Worm (Caenorhabditis elegans) whole organism, L3 larva: Measurements from ENCODE around the gene ZK418.11.

Experiments used
- ama-1 ChIP-seq: fragments of 150-350 bp; optimal IDR thresholded peaks from 2 replicates; lab custom pipeline; 2018
- jun-1 ChIP-seq: fragments of 150-350 bp; optimal IDR thresholded peaks from 2 replicates; lab custom pipeline; 2014; ENCODE audit warnings: missing biosample characterization, missing genetic modification reagents, missing genetic modification characterization
- nhr-11 ChIP-seq: fragments of 150-350 bp; optimal IDR thresholded peaks from 2 replicates; lab custom pipeline; 2014; ENCODE audit warnings: missing biosample characterization, missing genetic modification characterization
- pqm-1 ChIP-seq: fragments of 150-350 bp; optimal IDR thresholded peaks from 2 replicates; lab custom pipeline; 2017; ENCODE audit warnings: missing biosample characterization, missing genetic modification characterization, inconsistent platforms
- skn-1 ChIP-seq: fragments of 150-350 bp; optimal IDR thresholded peaks from 2 replicates; lab custom pipeline; 2014; ENCODE audit warnings: missing biosample characterization, missing genetic modification characterization

DNA sequence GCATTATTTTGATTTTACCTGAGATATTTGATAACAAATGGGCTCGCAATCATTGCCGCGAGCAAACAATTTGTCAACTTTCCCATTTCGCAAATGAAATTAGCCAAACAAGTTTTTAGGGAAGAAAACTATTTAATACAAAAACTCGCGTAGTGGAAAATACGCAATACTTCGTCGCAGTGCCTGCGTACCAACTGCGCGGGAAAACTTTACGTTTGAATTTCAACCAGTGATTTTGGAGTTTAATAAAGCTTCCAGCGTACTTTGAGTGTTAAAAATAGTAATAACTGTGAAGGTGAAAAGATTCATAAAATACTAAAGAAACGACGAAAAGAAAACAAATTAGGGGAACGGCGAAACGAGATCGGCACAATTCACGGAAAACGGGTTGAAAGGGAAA, 15.2 kb upstream of the ZK418.11 start, which contains the start of gene tofu-7:
- TF ChIP-seq jun-1 (tag; lab: Kevin White, UChicago), result no peak
- TF ChIP-seq skn-1, result no peak
- TF ChIP-seq nhr-11 (tag; lab: Kevin White, UChicago), result no peak
- TF ChIP-seq ama-1 (lab: Kevin White, UChicago), result no peak
- TF ChIP-seq pqm-1 (tag; lab: Kevin White, UChicago), result no peak
